Fruit fly (Drosophila melanogaster) whole organism, embryonic: ENCODE results near the gene LysD.

Experiments
- Blimp-1 ChIP-seq: fragments of 200-800 bp; sonication (Bioruptor generic); optimal IDR thresholded peaks from 3 replicates; lab custom pipeline; 2018; ENCODE audit warnings: missing biosample characterization, missing genetic modification characterization, mild to moderate bottlenecking, moderate library complexity, missing genetic modification reagents
- CG10267 ChIP-seq: fragments of 200-800 bp; sonication (Bioruptor generic); optimal IDR thresholded peaks from 2 replicates; lab custom pipeline; 2018; ENCODE audit warnings: missing biosample characterization, mild to moderate bottlenecking, missing genetic modification characterization, moderate library complexity
- CG10274 ChIP-seq: fragments of 200-800 bp; sonication (Bioruptor generic); optimal IDR thresholded peaks from 3 replicates; lab custom pipeline; 2017; ENCODE audit warnings: missing biosample characterization, mild to moderate bottlenecking, missing genetic modification characterization
- CG10462 ChIP-seq: fragments of 200-800 bp; sonication (Bioruptor generic); optimal IDR thresholded peaks from 2 replicates; lab custom pipeline; 2016; ENCODE audit warnings: missing biosample characterization, missing genetic modification characterization
- CG11504 ChIP-seq: fragments of 200-800 bp; sonication (Bioruptor generic); optimal IDR thresholded peaks from 3 replicates; lab custom pipeline; 2019; ENCODE audit warnings: missing biosample characterization, mild to moderate bottlenecking, missing genetic modification characterization, moderate library complexity
- CG13287 ChIP-seq: fragments of 200-800 bp; sonication (Bioruptor generic); IDR thresholded peaks from 2 replicates; pipeline ENCODE4 v1.3.6; 2022; ENCODE audit warnings: missing biosample characterization, missing genetic modification characterization; ENCODE audit not compliant: partially characterized antibody
- CG13424 ChIP-seq: fragments of 200-800 bp; sonication (Bioruptor generic); optimal IDR thresholded peaks from 2 replicates; lab custom pipeline; 2019; ENCODE audit warnings: missing biosample characterization, mild to moderate bottlenecking, missing genetic modification characterization, moderate library complexity
- CG13894 ChIP-seq: fragments of 200-800 bp; sonication (Bioruptor generic); optimal IDR thresholded peaks from 3 replicates; lab custom pipeline; 2018; ENCODE audit warnings: missing biosample characterization, mild to moderate bottlenecking, missing genetic modification characterization, moderate library complexity
- CG14014 ChIP-seq: fragments of 200-800 bp; sonication (Bioruptor generic); IDR thresholded peaks from 2 replicates; pipeline ENCODE4 v1.3.6; 2022; ENCODE audit warnings: missing biosample characterization, missing genetic modification characterization
- CG14710 ChIP-seq: fragments of 200-800 bp; sonication (Bioruptor generic); optimal IDR thresholded peaks from 3 replicates; lab custom pipeline; 2019; ENCODE audit warnings: missing biosample characterization, mild to moderate bottlenecking, missing genetic modification characterization, moderate library complexity
- CG15269 ChIP-seq: fragments of 200-800 bp; sonication (Bioruptor generic); optimal IDR thresholded peaks from 2 replicates; lab custom pipeline; 2018; ENCODE audit warnings: missing biosample characterization, mild to moderate bottlenecking, missing genetic modification characterization, moderate library complexity
- CG15696 ChIP-seq: fragments of 200-800 bp; sonication (Bioruptor generic); optimal IDR thresholded peaks from 2 replicates; lab custom pipeline; 2019; ENCODE audit warnings: missing biosample characterization, mild to moderate bottlenecking, missing genetic modification characterization, moderate library complexity
- CG18476 ChIP-seq: fragments of 200-800 bp; sonication (Bioruptor generic); optimal IDR thresholded peaks from 2 replicates; lab custom pipeline; 2016; ENCODE audit warnings: missing biosample characterization, mild to moderate bottlenecking, missing genetic modification characterization
- CG18599 ChIP-seq: fragments of 200-800 bp; sonication (Bioruptor generic); optimal IDR thresholded peaks from 3 replicates; lab custom pipeline; 2017; ENCODE audit warnings: missing biosample characterization, missing genetic modification characterization, mild to moderate bottlenecking, moderate library complexity, missing genetic modification reagents
- CG2120 ChIP-seq: fragments of 200-800 bp; sonication (Bioruptor generic); optimal IDR thresholded peaks from 3 replicates; lab custom pipeline; 2016; ENCODE audit warnings: missing biosample characterization, missing genetic modification characterization
- CG2202 ChIP-seq: fragments of 200-800 bp; sonication (Bioruptor generic); optimal IDR thresholded peaks from 2 replicates; lab custom pipeline; 2018; ENCODE audit warnings: missing biosample characterization, mild to moderate bottlenecking, missing genetic modification characterization
- CG2712 ChIP-seq: fragments of 200-800 bp; optimal IDR thresholded peaks from 3 replicates; lab custom pipeline; 2019; ENCODE audit warnings: missing biosample characterization, mild to moderate bottlenecking, missing genetic modification characterization, moderate library complexity
- CG31441 ChIP-seq: fragments of 200-800 bp; sonication (Bioruptor generic); IDR thresholded peaks from 2 replicates; pipeline ENCODE4 v1.3.6; 2022; ENCODE audit warnings: missing biosample characterization, missing genetic modification characterization
- CG4282 ChIP-seq: fragments of 200-800 bp; sonication (Bioruptor generic); optimal IDR thresholded peaks from 2 replicates; lab custom pipeline; 2016; ENCODE audit warnings: missing biosample characterization, missing genetic modification characterization
- CG4360 ChIP-seq: fragments of 200-800 bp; sonication (Bioruptor generic); IDR thresholded peaks from 2 replicates; pipeline ENCODE4 v1.3.6; 2022; ENCODE audit warnings: missing biosample characterization, missing genetic modification characterization
- CG7556 ChIP-seq: fragments of 200-800 bp; sonication (Bioruptor generic); optimal IDR thresholded peaks from 2 replicates; lab custom pipeline; 2017; ENCODE audit warnings: missing biosample characterization, mild to moderate bottlenecking, missing genetic modification characterization
- CG8089 ChIP-seq: fragments of 200-800 bp; sonication (Bioruptor generic); optimal IDR thresholded peaks from 3 replicates; lab custom pipeline; 2016; ENCODE audit warnings: missing biosample characterization, missing genetic modification characterization
- CoRest ChIP-seq: fragments of 200-800 bp; sonication (Bioruptor generic); optimal IDR thresholded peaks from 3 replicates; lab custom pipeline; 2018; ENCODE audit warnings: missing biosample characterization, mild to moderate bottlenecking, missing genetic modification characterization, moderate library complexity
- D19A ChIP-seq: fragments of 200-800 bp; optimal IDR thresholded peaks from 3 replicates; lab custom pipeline; 2019; ENCODE audit warnings: missing biosample characterization, mild to moderate bottlenecking, missing genetic modification characterization, moderate library complexity
- Dip2 ChIP-seq: fragments of 200-800 bp; sonication (Bioruptor generic); IDR thresholded peaks from 2 replicates; pipeline ENCODE4 v1.3.6; 2022; ENCODE audit warnings: missing biosample characterization, missing genetic modification characterization
- Fer1 ChIP-seq: fragments of 200-800 bp; sonication (Bioruptor generic); optimal IDR thresholded peaks from 2 replicates; lab custom pipeline; 2017; ENCODE audit warnings: missing biosample characterization, mild to moderate bottlenecking, missing genetic modification characterization
- Fer3 ChIP-seq: fragments of 200-800 bp; sonication (Bioruptor generic); optimal IDR thresholded peaks from 2 replicates; lab custom pipeline; 2018; ENCODE audit warnings: missing biosample characterization, mild to moderate bottlenecking, missing genetic modification characterization, moderate library complexity
- Meics ChIP-seq: fragments of 200-800 bp; sonication (Bioruptor generic); optimal IDR thresholded peaks from 2 replicates; lab custom pipeline; 2017; ENCODE audit warnings: missing biosample characterization, mild to moderate bottlenecking, missing genetic modification characterization
- Nf-YB ChIP-seq: fragments of 200-800 bp; sonication (Bioruptor generic); optimal IDR thresholded peaks from 3 replicates; lab custom pipeline; 2019; ENCODE audit warnings: missing biosample characterization, mild to moderate bottlenecking, missing genetic modification characterization, moderate library complexity
- Nf-YC ChIP-seq: fragments of 200-800 bp; optimal IDR thresholded peaks from 3 replicates; lab custom pipeline; 2019; ENCODE audit warnings: missing biosample characterization, mild to moderate bottlenecking, missing genetic modification characterization, moderate library complexity
- Oli ChIP-seq: fragments of 200-800 bp; sonication (Bioruptor generic); optimal IDR thresholded peaks from 2 replicates; lab custom pipeline; 2018; ENCODE audit warnings: missing biosample characterization, mild to moderate bottlenecking, missing genetic modification characterization, moderate library complexity
- Sox102F ChIP-seq: fragments of 200-800 bp; sonication (Bioruptor generic); optimal IDR thresholded peaks from 2 replicates; lab custom pipeline; 2018; ENCODE audit warnings: missing biosample characterization, mild to moderate bottlenecking, missing genetic modification characterization, moderate library complexity
- Spps ChIP-seq: fragments of 200-800 bp; sonication (Bioruptor generic); optimal IDR thresholded peaks from 2 replicates; lab custom pipeline; 2018; ENCODE audit warnings: missing biosample characterization, mild to moderate bottlenecking, missing genetic modification characterization
- Sry-β ChIP-seq: fragments of 200-800 bp; sonication (Bioruptor generic); optimal IDR thresholded peaks from 2 replicates; lab custom pipeline; 2018; ENCODE audit warnings: missing biosample characterization, mild to moderate bottlenecking, missing genetic modification characterization, moderate library complexity
- abd-A ChIP-seq: fragments of 200-800 bp; sonication (Bioruptor generic); optimal IDR thresholded peaks from 3 replicates; lab custom pipeline; 2019; ENCODE audit warnings: missing biosample characterization, mild to moderate bottlenecking, missing genetic modification characterization, moderate library complexity
- crol ChIP-seq: fragments of 200-800 bp; sonication (Bioruptor generic); IDR thresholded peaks from 2 replicates; pipeline ENCODE4 v1.3.6; 2022; ENCODE audit warnings: missing biosample characterization, missing genetic modification characterization
- danr ChIP-seq: fragments of 200-800 bp; sonication (Bioruptor generic); IDR thresholded peaks from 2 replicates; pipeline ENCODE4 v1.3.6; 2022; ENCODE audit warnings: missing biosample characterization, missing genetic modification characterization
- gem ChIP-seq: fragments of 200-800 bp; sonication (Bioruptor generic); optimal IDR thresholded peaks from 2 replicates; lab custom pipeline; 2019; ENCODE audit warnings: missing biosample characterization, mild to moderate bottlenecking, missing genetic modification characterization, moderate library complexity
- jumu ChIP-seq: fragments of 200-800 bp; sonication (Bioruptor generic); optimal IDR thresholded peaks from 3 replicates; lab custom pipeline; 2016; ENCODE audit warnings: missing biosample characterization, missing genetic modification characterization
- lab ChIP-seq: fragments of 200-800 bp; sonication (Bioruptor generic); optimal IDR thresholded peaks from 3 replicates; lab custom pipeline; 2017; ENCODE audit warnings: missing biosample characterization, missing genetic modification characterization, mild to moderate bottlenecking, moderate library complexity, missing genetic modification reagents
- pan ChIP-seq, 4 experiments: fragments of >200 bp in 3 of 4; fragments of 200-800 bp in 1 of 4; sonication (Bioruptor generic) in 1 of 4; optimal IDR thresholded peaks in 3 of 4; IDR thresholded peaks in 1 of 4; 2 replicates each; pipeline versions ENCODE4 v1.3.6 to Lab custom; 2017 to 2022; ENCODE audit warnings: missing biosample characterization in 2 of 4, missing genetic modification characterization in 2 of 4, mixed read lengths in 1 of 4
- psq ChIP-seq: fragments of 200-800 bp; sonication (Bioruptor generic); optimal IDR thresholded peaks from 2 replicates; lab custom pipeline; 2017; ENCODE audit warnings: missing biosample characterization, missing genetic modification characterization
- row ChIP-seq: fragments of 200-800 bp; sonication (Bioruptor generic); IDR thresholded peaks from 3 replicates; pipeline ENCODE4 v1.3.6; 2022; ENCODE audit warnings: missing biosample characterization, missing genetic modification characterization
- scrt ChIP-seq: fragments of 200-800 bp; sonication (Bioruptor generic); optimal IDR thresholded peaks from 2 replicates; lab custom pipeline; 2018; ENCODE audit warnings: missing biosample characterization, mild to moderate bottlenecking, missing genetic modification characterization, moderate library complexity
- sens ChIP-seq: fragments of 200-800 bp; sonication (Bioruptor generic); peaks from one replicate; lab custom pipeline; 2016; ENCODE audit warnings: missing biosample characterization, missing genetic modification characterization
- slou ChIP-seq: fragments of 200-800 bp; sonication (Bioruptor generic); optimal IDR thresholded peaks from 3 replicates; lab custom pipeline; 2016; ENCODE audit warnings: missing biosample characterization, missing genetic modification characterization
- tap ChIP-seq: fragments of 200-800 bp; optimal IDR thresholded peaks from 3 replicates; lab custom pipeline; 2019; ENCODE audit warnings: missing biosample characterization, mild to moderate bottlenecking, missing genetic modification characterization, moderate library complexity
- tin ChIP-seq: fragments of 200-800 bp; sonication (Bioruptor generic); optimal IDR thresholded peaks from 3 replicates; lab custom pipeline; 2016; ENCODE audit warnings: missing biosample characterization, missing genetic modification characterization

Gene LysD

dm6 chr3L:1193123-1193844 lies 17.7 kb downstream of the LysD start, which contains the start of gene Trhn:
Gene Trhn (minus strand): TSS chr3L:1193173.
- TF ChIP-seq CG8089 (no peak), CG4360 (GFP tag; lab: Robert Waterston, UW) (no peak), CG14014 (GFP tag; lab: Robert Waterston, UW) (0 out of 2 replicates have a peak, but pooled peaks have one; percentile 16), CG31441 (GFP tag; lab: Robert Waterston, UW) (0 out of 2 replicates have a peak, but pooled peaks have one; percentile 23), gem (tag; lab: Kevin White, UChicago) (peak; percentile 37), CG15269 (tag; lab: Kevin White, UChicago) (peak; percentile 7), CoRest (peak; percentile 10), Dip2 (GFP tag; lab: Robert Waterston, UW) (no peak), jumu (GFP tag; lab: Kevin White, UChicago) (no peak), CG2712 (peak; percentile 34), lab (GFP tag; lab: Kevin White, UChicago) (peak; percentile 57), CG18476 (GFP tag; lab: Kevin White, UChicago) (no peak), sens (GFP tag; lab: Kevin White, UChicago) (peak; percentile 58), crol (no peak), Oli (no peak), Sox102F (GFP tag; lab: Kevin White, UChicago) (peak; percentile 20), slou (GFP tag; lab: Kevin White, UChicago) (no peak), CG2120 (no peak), Meics (peak; percentile 31), CG7556 (GFP tag; lab: Kevin White, UChicago) (peak; percentile 16), CG15696 (tag; lab: Kevin White, UChicago) (no peak), CG10274 (GFP tag; lab: Kevin White, UChicago) (no peak), Nf-YB (GFP tag; lab: Kevin White, UChicago) (peak; percentile 24), D19A (tag; lab: Kevin White, UChicago) (peak; percentile 76), CG2202 (no peak), Fer1 (peak; percentile 38), CG13424 (tag; lab: Kevin White, UChicago) (peak; percentile 36), CG10267 (tag; lab: Kevin White, UChicago) (no peak), CG14710 (tag; lab: Kevin White, UChicago) (no peak), Blimp-1 (GFP tag; lab: Kevin White, UChicago) (peak; percentile 11), CG18599 (GFP tag; lab: Kevin White, UChicago) (peak; percentile 62), psq (GFP tag; lab: Kevin White, UChicago) (no peak), CG10462 (GFP tag; lab: Kevin White, UChicago) (no peak), CG13894 (peak; percentile 52), row (GFP tag; lab: Robert Waterston, UW) (peak; percentile 50; the same call in 2 of the 3 replicates), scrt (peak; percentile 60), CG4282 (GFP tag; lab: Kevin White, UChicago) (no peak), Nf-YC (tag; lab: Kevin White, UChicago) (peak; percentile 83), Fer3 (tag; lab: Kevin White, UChicago) (peak; percentile 21), tin (GFP tag; lab: Kevin White, UChicago) (no peak), CG11504 (tag; lab: Kevin White, UChicago) (peak; percentile 53), abd-A (no peak), Spps (tag; lab: Kevin White, UChicago) (no peak), Sry-β (GFP tag; lab: Kevin White, UChicago) (no peak), danr (GFP tag; lab: Robert Waterston, UW) (no peak), CG13287 (no peak), pan (optimal IDR thresholded peaks at IDR 0.05; lab: Kevin White, UChicago) (no peak), pan (GFP tag; optimal IDR thresholded peaks at IDR 0.05 in 1 of 2, IDR thresholded peaks at IDR 0.05 in 1 of 2) (peak in 1 of 2 experiments; percentile 15), tap (tag; lab: Kevin White, UChicago) (peak; percentile 18)
